Fruit fly (Drosophila melanogaster) whole organism, embryonic: ENCODE measurements around the gene CG13810.

ENCODE experiments used
- BEAF-32 ChIP-seq: fragments of 200-800 bp; sonication (Bioruptor generic); optimal IDR thresholded peaks from 3 replicates; lab custom pipeline; 2017; ENCODE audit warnings: missing biosample characterization, missing genetic modification characterization, mild to moderate bottlenecking, moderate library complexity, missing genetic modification reagents
- Bgb ChIP-seq: fragments of 200-800 bp; sonication (Bioruptor generic); IDR thresholded peaks from 2 replicates; pipeline ENCODE4 v1.3.6; 2022; ENCODE audit warnings: missing biosample characterization, missing genetic modification characterization; ENCODE audit not compliant: partially characterized antibody
- CG10565 ChIP-seq: fragments of 200-800 bp; sonication (Bioruptor generic); optimal IDR thresholded peaks from 3 replicates; lab custom pipeline; 2016; ENCODE audit warnings: missing biosample characterization, mild to moderate bottlenecking, missing genetic modification characterization
- CG2129 ChIP-seq: fragments of 200-800 bp; sonication (Bioruptor generic); IDR thresholded peaks from 2 replicates; pipeline ENCODE4 v1.3.6; 2022; ENCODE audit warnings: missing biosample characterization, missing genetic modification characterization; ENCODE audit not compliant: partially characterized antibody
- CG3163 ChIP-seq: fragments of 200-800 bp; sonication (Bioruptor generic); optimal IDR thresholded peaks from 3 replicates; lab custom pipeline; 2016; ENCODE audit warnings: missing biosample characterization, missing genetic modification characterization
- CG33213 ChIP-seq: fragments of 200-800 bp; sonication (Bioruptor generic); optimal IDR thresholded peaks from 3 replicates; lab custom pipeline; 2016; ENCODE audit warnings: missing biosample characterization, missing genetic modification characterization
- CG34224 ChIP-seq: fragments of 200-800 bp; sonication (Bioruptor generic); IDR thresholded peaks from 3 replicates; pipeline ENCODE4 v1.3.6; 2022; ENCODE audit warnings: missing biosample characterization, missing genetic modification characterization; ENCODE audit not compliant: partially characterized antibody
- CG8290 ChIP-seq, 3 experiments: fragments of 200-800 bp; sonication (Bioruptor generic); optimal IDR thresholded peaks; 2 replicates each; lab custom pipeline; 2016 to 2019; ENCODE audit warnings: missing biosample characterization in 3 of 3, missing genetic modification characterization in 3 of 3, mild to moderate bottlenecking in 2 of 3, moderate library complexity in 1 of 3
- CG8765 ChIP-seq: fragments of 200-800 bp; sonication (Bioruptor generic); IDR thresholded peaks from 2 replicates; pipeline ENCODE4 v1.3.6; 2022; ENCODE audit warnings: missing biosample characterization, missing genetic modification characterization
- Dek ChIP-seq: fragments of 200-800 bp; sonication (Bioruptor generic); optimal IDR thresholded peaks from 3 replicates; lab custom pipeline; 2019; ENCODE audit warnings: missing biosample characterization, mild to moderate bottlenecking, missing genetic modification characterization, moderate library complexity
- Ets97D ChIP-seq: fragments of 200-800 bp; sonication (Bioruptor generic); optimal IDR thresholded peaks from 3 replicates; lab custom pipeline; 2016; ENCODE audit warnings: missing biosample characterization, missing genetic modification characterization
- Fer3 ChIP-seq: fragments of 200-800 bp; sonication (Bioruptor generic); optimal IDR thresholded peaks from 2 replicates; lab custom pipeline; 2018; ENCODE audit warnings: missing biosample characterization, mild to moderate bottlenecking, missing genetic modification characterization, moderate library complexity
- Jarid2 ChIP-seq: fragments of 200-800 bp; sonication (Bioruptor generic); optimal IDR thresholded peaks from 3 replicates; lab custom pipeline; 2017; ENCODE audit warnings: mild to moderate bottlenecking, missing biosample characterization, missing genetic modification reagents, missing genetic modification characterization
- Med ChIP-seq: fragments of 200-800 bp; sonication (Bioruptor generic); peaks from one replicate; lab custom pipeline; 2016; ENCODE audit warnings: missing biosample characterization, missing genetic modification characterization, mild to moderate bottlenecking, inconsistent platforms, moderate library complexity
- Myb ChIP-seq: fragments of 200-800 bp; sonication (Bioruptor generic); optimal IDR thresholded peaks from 2 replicates; lab custom pipeline; 2016; ENCODE audit warnings: missing biosample characterization, missing genetic modification characterization
- Nf-YC ChIP-seq: fragments of 200-800 bp; optimal IDR thresholded peaks from 3 replicates; lab custom pipeline; 2019; ENCODE audit warnings: missing biosample characterization, mild to moderate bottlenecking, missing genetic modification characterization, moderate library complexity
- Pdp1 ChIP-seq, 2 experiments: fragments of 200-800 bp; sonication (Bioruptor generic); optimal IDR thresholded peaks; 3 replicates each; lab custom pipeline; 2016; ENCODE audit warnings: missing biosample characterization in 2 of 2, missing genetic modification characterization in 2 of 2, mild to moderate bottlenecking in 1 of 2, moderate library complexity in 1 of 2
- Trl ChIP-seq, 3 experiments: fragments of >200 bp in 2 of 3; fragments of 200-800 bp in 1 of 3; sonication (Bioruptor generic) in 1 of 3; optimal IDR thresholded peaks; 2 replicates in 1 of 3; 3 replicates in 2 of 3; lab custom pipeline; 2016 to 2017; ENCODE audit warnings: missing biosample characterization in 1 of 3, missing genetic modification characterization in 1 of 3
- Usf ChIP-seq: fragments of 200-800 bp; sonication (Bioruptor generic); optimal IDR thresholded peaks from 2 replicates; lab custom pipeline; 2017; ENCODE audit warnings: missing genotype, missing biosample characterization, missing genetic modification characterization
- abd-A ChIP-seq: fragments of 200-800 bp; sonication (Bioruptor generic); optimal IDR thresholded peaks from 3 replicates; lab custom pipeline; 2019; ENCODE audit warnings: missing biosample characterization, mild to moderate bottlenecking, missing genetic modification characterization, moderate library complexity
- caup ChIP-seq: fragments of 200-800 bp; sonication (Bioruptor generic); optimal IDR thresholded peaks from 3 replicates; lab custom pipeline; 2017; ENCODE audit warnings: missing biosample characterization, mild to moderate bottlenecking, missing genetic modification characterization, moderate library complexity; ENCODE audit not compliant: severe bottlenecking
- chinmo ChIP-seq: fragments of 200-800 bp; sonication (Bioruptor generic); IDR thresholded peaks from 4 replicates; pipeline ENCODE4 v1.3.6; 2022; ENCODE audit warnings: missing biosample characterization, missing genetic modification characterization; ENCODE audit not compliant: partially characterized antibody
- crol ChIP-seq: fragments of 200-800 bp; sonication (Bioruptor generic); IDR thresholded peaks from 2 replicates; pipeline ENCODE4 v1.3.6; 2022; ENCODE audit warnings: missing biosample characterization, missing genetic modification characterization
- crp ChIP-seq, 2 experiments: fragments of 200-800 bp; sonication (Bioruptor generic); optimal IDR thresholded peaks; 2 replicates in 1 of 2; 3 replicates in 1 of 2; lab custom pipeline; 2017; ENCODE audit warnings: missing biosample characterization in 2 of 2, missing genetic modification characterization in 2 of 2, mild to moderate bottlenecking in 1 of 2, moderate library complexity in 1 of 2
- disco-r ChIP-seq: fragments of 200-800 bp; sonication (Bioruptor generic); optimal IDR thresholded peaks from 2 replicates; lab custom pipeline; 2016; ENCODE audit warnings: missing biosample characterization, missing genetic modification characterization
- dm ChIP-seq: fragments of 200-800 bp; sonication (Bioruptor generic); optimal IDR thresholded peaks from 3 replicates; lab custom pipeline; 2016; ENCODE audit warnings: missing biosample characterization, missing genetic modification characterization
- dmrt99B ChIP-seq: fragments of 200-800 bp; sonication (Bioruptor generic); optimal IDR thresholded peaks from 2 replicates; lab custom pipeline; 2018; ENCODE audit warnings: missing biosample characterization, mild to moderate bottlenecking, missing genetic modification characterization, moderate library complexity
- exex ChIP-seq: fragments of 200-800 bp; sonication (Bioruptor generic); optimal IDR thresholded peaks from 4 replicates; lab custom pipeline; 2018; ENCODE audit warnings: missing biosample characterization, mild to moderate bottlenecking, missing genetic modification characterization, moderate library complexity
- mirr ChIP-seq: fragments of 200-800 bp; sonication (Bioruptor generic); optimal IDR thresholded peaks from 3 replicates; lab custom pipeline; 2018; ENCODE audit warnings: missing biosample characterization, mild to moderate bottlenecking, missing genetic modification characterization
- repo ChIP-seq: fragments of 200-800 bp; sonication (Bioruptor generic); optimal IDR thresholded peaks from 2 replicates; lab custom pipeline; 2016; ENCODE audit warnings: missing biosample characterization, missing genetic modification characterization
- sd ChIP-seq: fragments of 200-800 bp; sonication (Bioruptor generic); optimal IDR thresholded peaks from 3 replicates; lab custom pipeline; 2018; ENCODE audit warnings: missing biosample characterization, mild to moderate bottlenecking, missing genetic modification characterization, moderate library complexity
- sens ChIP-seq: fragments of 200-800 bp; sonication (Bioruptor generic); peaks from one replicate; lab custom pipeline; 2016; ENCODE audit warnings: missing biosample characterization, missing genetic modification characterization
- vfl ChIP-seq: fragments of 200-800 bp; sonication (Bioruptor generic); optimal IDR thresholded peaks from 2 replicates; lab custom pipeline; 2016; ENCODE audit warnings: missing biosample characterization, missing genetic modification characterization
- yki ChIP-seq: fragments of >200 bp; optimal IDR thresholded peaks from 3 replicates; lab custom pipeline; 2018
- zfh2 ChIP-seq: fragments of 200-800 bp; sonication (Bioruptor generic); optimal IDR thresholded peaks from 2 replicates; lab custom pipeline; 2016; ENCODE audit warnings: missing biosample characterization, missing genetic modification characterization

CG13810 gene

DNA sequence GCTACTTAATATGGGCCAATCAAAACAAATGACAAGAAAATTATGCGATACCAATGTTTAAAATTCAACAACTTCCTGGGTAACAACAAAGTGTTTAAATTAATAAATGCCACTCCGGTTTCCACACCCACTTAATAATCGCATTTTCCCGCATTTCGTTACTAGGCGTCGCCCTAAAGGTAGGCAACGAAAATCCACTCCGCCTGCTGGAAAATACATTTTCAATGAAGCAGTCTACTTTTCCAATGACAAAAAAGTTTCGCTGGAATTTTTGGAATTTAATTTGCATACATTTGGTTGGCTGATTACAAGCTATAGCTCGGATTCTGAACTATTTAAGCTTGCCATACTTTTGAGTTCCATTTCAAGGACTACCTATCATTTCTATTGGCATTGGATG lies 19.0 kb upstream of the CG13810 start (continued):
- TF ChIP-seq BEAF-32 (no peak), vfl (GFP tag; lab: Kevin White, UChicago) (no peak)

dm6 chr3L:2168954-2169353 lies 16.8 kb upstream of the CG13810 start, which contains the start of gene CG15879:
CG15879 (minus strand) TSS chr3L:2169108.
- TF ChIP-seq CG34224 (GFP tag; lab: Robert Waterston, UW) (0 out of 3 replicates have a peak, but pooled peaks have one; percentile 10), exex (tag; lab: Kevin White, UChicago) (peak; percentile 57), dm (GFP tag; lab: Kevin White, UChicago) (no peak), CG3163 (GFP tag; lab: Kevin White, UChicago) (peak; percentile 82), Med (GFP tag; lab: Kevin White, UChicago) (peak; percentile 35), CG10565 (GFP tag; lab: Kevin White, UChicago) (no peak), sd (tag; lab: Kevin White, UChicago) (peak; percentile 54), Trl (optimal IDR thresholded peaks at IDR 0.05; lab: Kevin White, UChicago) (peak; percentile 0 to 59), Trl (GFP tag; optimal IDR thresholded peaks at IDR 0.05; lab: Kevin White, UChicago) (no peak), Jarid2 (GFP tag; lab: Kevin White, UChicago) (peak; percentile 3), mirr (peak; percentile 1), crp (GFP tag; optimal IDR thresholded peaks at IDR 0.05; lab: Kevin White, UChicago) (peak in 1 of 2 experiments; percentile 45), dmrt99B (tag; lab: Kevin White, UChicago) (no peak)

DNA sequence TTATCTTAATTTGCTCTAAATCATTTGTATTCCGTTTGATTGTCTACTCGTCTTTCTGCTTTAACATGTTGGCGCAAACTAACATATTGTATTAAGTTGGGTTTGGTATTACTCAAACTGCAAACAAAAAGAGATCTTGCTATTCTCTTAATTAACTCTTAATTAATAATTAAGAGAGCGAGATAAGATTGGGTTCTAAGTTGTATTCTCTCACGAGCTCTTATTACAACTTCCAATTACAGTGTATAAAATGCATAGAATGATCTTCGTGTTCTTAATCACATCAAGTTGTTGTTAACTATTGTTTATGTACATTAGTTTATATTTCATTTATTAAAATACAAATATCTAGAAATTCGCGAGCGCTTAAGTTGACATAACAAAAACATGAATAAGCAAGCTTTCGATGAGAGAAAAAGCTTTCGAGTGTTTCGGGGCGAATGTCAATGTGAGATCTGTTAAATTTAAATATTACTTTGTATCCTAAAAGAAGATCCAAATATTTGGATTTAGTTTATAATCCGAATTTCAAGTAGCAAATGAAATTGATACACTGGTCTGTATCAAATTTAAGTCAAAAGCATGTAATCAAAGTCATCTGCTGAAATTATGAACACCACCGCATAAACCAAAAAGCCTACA lies 14.7 kb upstream of the CG13810 start, which contains the start of gene CG5704:
CG5704 (minus strand) TSS at position 87 of the 642 bp plus-strand sequence.
- TF ChIP-seq exex (tag; lab: Kevin White, UChicago) (peak; percentile 19), caup (GFP tag; lab: Kevin White, UChicago) (no peak), CG33213 (no peak), Bgb (GFP tag; lab: Robert Waterston, UW) (no peak), disco-r (no peak), Myb (GFP tag; lab: Kevin White, UChicago) (peak; percentile 31), sens (GFP tag; lab: Kevin White, UChicago) (peak; percentile 4), Dek (no peak), Trl (optimal IDR thresholded peaks at IDR 0.05; lab: Kevin White, UChicago) (peak; percentile 53 to 78), Trl (GFP tag; optimal IDR thresholded peaks at IDR 0.05; lab: Kevin White, UChicago) (no peak), sd (tag; lab: Kevin White, UChicago) (peak; percentile 30), chinmo (GFP tag; lab: Robert Waterston, UW) (0 out of 4 replicates have a peak, but pooled peaks have one; percentile 35), CG3163 (GFP tag; lab: Kevin White, UChicago) (peak; percentile 56), Fer3 (tag; lab: Kevin White, UChicago) (no peak), Usf (GFP tag; lab: Kevin White, UChicago) (no peak), repo (GFP tag; lab: Kevin White, UChicago) (no peak), CG8765 (no peak), zfh2 (no peak), yki (lab: Kevin White, UChicago) (no peak), Pdp1 (GFP tag; optimal IDR thresholded peaks at IDR 0.05; lab: Kevin White, UChicago) (peak in 1 of 2 experiments; percentile 39)

DNA sequence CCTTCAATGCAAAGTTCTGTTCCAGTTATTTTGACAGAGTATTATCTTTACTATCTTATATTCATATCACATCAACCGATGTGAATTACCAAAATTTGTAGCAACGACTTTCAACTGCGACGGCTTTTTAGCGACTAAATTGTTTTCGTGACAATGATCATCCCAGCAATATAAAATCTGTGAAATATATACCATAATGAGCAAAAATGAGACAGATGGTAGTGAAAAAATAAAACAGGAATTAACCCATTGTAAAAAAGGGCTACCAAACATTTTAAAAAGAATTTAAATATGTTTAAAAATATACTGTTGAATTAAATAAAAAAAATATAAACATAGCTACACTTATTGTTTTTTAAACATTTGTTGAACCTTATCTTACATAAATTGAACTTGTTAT lies 11.5 kb upstream of the CG13810 start, which contains the start of gene CG15820:
CG15820 (minus strand) TSS at position 101 of the 400 bp plus-strand sequence.
- no peak for TF ChIP-seq CG8290 (GFP tag; optimal IDR thresholded peaks at IDR 0.05; lab: Kevin White, UChicago)
- no peak for TF ChIP-seq CG8290 (tag; optimal IDR thresholded peaks at IDR 0.05; lab: Kevin White, UChicago)
- TF ChIP-seq CG2129 = no peak
- no peak for TF ChIP-seq crol
- TF ChIP-seq Ets97D = no peak
- no peak for TF ChIP-seq Nf-YC (tag; lab: Kevin White, UChicago)
- TF ChIP-seq abd-A (tag; lab: Kevin White, UChicago) = no peak
